Worm (Caenorhabditis elegans) whole organism, mixed stage, embryonic: ENCODE results near the gene T14G8.3.

ENCODE experiments used
- blmp-1 ChIP-seq: fragments of 150-350 bp; optimal IDR thresholded peaks from 2 replicates; lab custom pipeline; 2014; ENCODE audit warnings: missing biosample characterization, missing genetic modification characterization
- elt-1 ChIP-seq: sonication (generic microtip); optimal IDR thresholded peaks from 2 replicates; lab custom pipeline; 2017; ENCODE audit warnings: missing genetic modification characterization, mild to moderate bottlenecking, missing compliant biosample characterization, antibody characterized with exemption, moderate library complexity, borderline replicate concordance; ENCODE audit not compliant: insufficient read depth
- flh-1 ChIP-seq: fragments of 200-800 bp; sonication (Bioruptor generic); optimal IDR thresholded peaks from 2 replicates; lab custom pipeline; 2018; ENCODE audit warnings: mild to moderate bottlenecking, missing genetic modification characterization, moderate library complexity, missing compliant biosample characterization
- hlh-1 ChIP-seq: fragments of 150-350 bp; optimal IDR thresholded peaks from 2 replicates; lab custom pipeline; 2014; ENCODE audit warnings: missing biosample characterization, missing genetic modification reagents, missing genetic modification characterization
- lin-13 ChIP-seq: fragments of 150-350 bp; optimal IDR thresholded peaks from 2 replicates; lab custom pipeline; 2014; ENCODE audit warnings: missing biosample characterization, missing genetic modification characterization
- lin-32 ChIP-seq: fragments of 200-800 bp; sonication (Bioruptor generic); optimal IDR thresholded peaks from 2 replicates; lab custom pipeline; 2018; ENCODE audit warnings: mild to moderate bottlenecking, missing genetic modification characterization, missing compliant biosample characterization
- lsy-2 ChIP-seq: fragments of 150-350 bp; optimal IDR thresholded peaks from 2 replicates; lab custom pipeline; 2014; ENCODE audit warnings: missing biosample characterization, missing genetic modification characterization
- mep-1 ChIP-seq: fragments of 150-350 bp; optimal IDR thresholded peaks from 2 replicates; lab custom pipeline; 2017; ENCODE audit warnings: missing biosample characterization, missing genetic modification reagents, missing genetic modification characterization, inconsistent platforms
- nhr-237 ChIP-seq: fragments of 150-350 bp; optimal IDR thresholded peaks from 2 replicates; lab custom pipeline; 2014; ENCODE audit warnings: missing biosample characterization, missing genetic modification characterization
- nhr-28 ChIP-seq: fragments of 150-350 bp; optimal IDR thresholded peaks from 2 replicates; lab custom pipeline; 2014; ENCODE audit warnings: missing biosample characterization, missing genetic modification characterization
- pha-4 ChIP-seq: fragments of 150-350 bp; optimal IDR thresholded peaks from 2 replicates; lab custom pipeline; 2018; ENCODE audit warnings: missing biosample characterization, missing genetic modification reagents, missing genetic modification characterization
- unc-39 ChIP-seq: fragments of 150-350 bp; optimal IDR thresholded peaks from 2 replicates; lab custom pipeline; 2014; ENCODE audit warnings: missing biosample characterization, missing genetic modification characterization
- unc-62 ChIP-seq: fragments of 150-350 bp; optimal IDR thresholded peaks from 2 replicates; lab custom pipeline; 2014; ENCODE audit warnings: missing biosample characterization, missing genetic modification reagents, missing genetic modification characterization
- zip-8 ChIP-seq: fragments of 150-350 bp; optimal IDR thresholded peaks from 2 replicates; lab custom pipeline; 2014; ENCODE audit warnings: missing biosample characterization, missing genetic modification characterization

- TF ChIP-seq unc-39 (no peak), unc-62 (GFP tag; lab: Kevin White, UChicago) (no peak), pha-4 (tag; lab: Kevin White, UChicago) (no peak), mep-1 (tag; lab: Kevin White, UChicago) (no peak), lin-32 (GFP tag; lab: Kevin White, UChicago) (no peak), lsy-2 (no peak), flh-1 (no peak), elt-1 (no peak), nhr-237 (tag; lab: Kevin White, UChicago) (no peak), blmp-1 (tag; lab: Kevin White, UChicago) (no peak), hlh-1 (tag; lab: Kevin White, UChicago) (peak; percentile 85), nhr-28 (tag; lab: Kevin White, UChicago) (no peak), zip-8 (tag; lab: Kevin White, UChicago) (no peak), lin-13 (no peak)
These were observed 48.9 kb downstream of the T14G8.3 start for ce11 chrX:12909910-12910309.
